Worm (Caenorhabditis elegans): ENCODE measurements around the gene egl-44.

egl-44 gene

DNA sequence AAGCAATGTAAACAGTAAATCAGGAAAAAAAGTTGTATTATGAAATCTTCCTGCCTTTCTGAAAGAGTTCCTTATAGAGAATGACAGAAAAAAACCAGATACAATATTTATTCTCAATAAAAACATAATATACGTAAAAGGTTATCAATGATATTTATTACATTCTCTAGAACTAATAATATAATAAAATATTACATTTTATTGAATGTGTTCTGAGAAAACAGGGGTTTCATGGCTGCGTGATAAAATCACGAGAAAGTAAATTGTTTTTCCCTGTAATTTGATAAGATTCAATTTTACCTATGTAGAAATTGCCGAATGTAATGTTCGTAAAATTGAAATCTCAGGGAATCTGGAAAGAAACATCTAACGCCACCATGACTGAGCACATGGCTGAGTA is 36.4 kb downstream of the egl-44 start:
- TF ChIP-seq fkh-10 (GFP tag; optimal IDR thresholded peaks at IDR 0.05) (no peak), aha-1 (tag) (peak; percentile 82)

ce11 chrII:5966637-5967036 is 38.0 kb downstream of the egl-44 start:
- TF ChIP-seq ceh-82 (tag; optimal IDR thresholded peaks at IDR 0.05) (no peak), mep-1 (tag; optimal IDR thresholded peaks at IDR 0.05) (peak; percentile 4), daf-8 (GFP tag; IDR thresholded peaks at IDR 0.05) (no peak), lsy-2 (tag; optimal IDR thresholded peaks at IDR 0.05) (peak in 1 of 2 experiments; percentile 44), unc-62 (GFP tag; optimal IDR thresholded peaks at IDR 0.05 in 1 of 2) (peak in 1 of 2 experiments; percentile 37), unc-62 (tag; optimal IDR thresholded peaks at IDR 0.05) (no peak), hlh-30 (tag; optimal IDR thresholded peaks at IDR 0.05; ENCODE audit: insufficient read depth) (peak; percentile 7), hmg-1.1 (GFP tag; IDR thresholded peaks at IDR 0.05) (peak; percentile 31; the same call in 1 of the 2 replicates), aha-1 (tag) (peak; percentile 9), spr-1 (tag; optimal IDR thresholded peaks at IDR 0.05) (no peak), fkh-10 (GFP tag; optimal IDR thresholded peaks at IDR 0.05) (peak; percentile 24), egl-43 (GFP tag; IDR thresholded peaks at IDR 0.05) (no peak), dpl-1 (GFP tag; optimal IDR thresholded peaks at IDR 0.05) (no peak)

DNA sequence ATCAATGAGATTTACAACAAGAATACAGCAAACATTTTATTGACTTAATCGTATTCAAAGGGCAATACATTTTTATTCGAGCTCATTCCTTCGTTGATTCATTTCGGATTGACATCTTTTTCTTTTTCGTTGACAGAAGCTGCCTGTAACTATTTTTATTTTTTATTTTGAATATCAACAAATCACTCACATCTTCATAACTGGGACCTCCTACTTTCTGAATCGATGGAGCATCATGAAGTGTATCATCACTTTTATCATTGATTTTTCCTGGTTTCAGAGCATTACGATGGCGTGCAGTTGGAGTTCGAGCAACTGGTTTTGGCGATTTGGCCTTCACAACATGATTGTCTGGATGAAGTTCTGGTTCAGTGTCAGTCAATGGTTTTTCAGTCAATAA is 39.4 kb downstream of the egl-44 start, which contains the start of gene B0034.1:
Gene B0034.1, plus strand, starts transcription at position 301 of the 400 bp plus-strand sequence.
- no peak for TF ChIP-seq tra-1 (GFP tag; IDR thresholded peaks at IDR 0.05)
- no peak for TF ChIP-seq hmg-1.1 (GFP tag; IDR thresholded peaks at IDR 0.05)
- no peak for TF ChIP-seq zip-11 (GFP tag; IDR thresholded peaks at IDR 0.05)
- no peak for TF ChIP-seq nhr-42 (GFP tag; IDR thresholded peaks at IDR 0.05)
- TF ChIP-seq unc-39 (tag; optimal IDR thresholded peaks at IDR 0.05): no peak
- no peak for TF ChIP-seq nhr-28 (tag; optimal IDR thresholded peaks at IDR 0.05)
- no peak for TF ChIP-seq arid-1 (GFP tag; conservative IDR thresholded peaks at IDR 0.05)
- TF ChIP-seq lir-3 (tag; optimal IDR thresholded peaks at IDR 0.05): no peak
- no peak for TF ChIP-seq fkh-10 (GFP tag; optimal IDR thresholded peaks at IDR 0.05)
- no peak for TF ChIP-seq sdz-12 (GFP tag; optimal IDR thresholded peaks at IDR 0.05)
- no peak for TF ChIP-seq daf-8 (GFP tag; IDR thresholded peaks at IDR 0.05)
- no peak for TF ChIP-seq unc-130 (GFP tag; optimal IDR thresholded peaks at IDR 0.05)
- TF ChIP-seq ces-1 (GFP tag; optimal IDR thresholded peaks at IDR 0.05): no peak
- TF ChIP-seq ceh-32 (tag; optimal IDR thresholded peaks at IDR 0.05; ENCODE audit: poor library complexity): no peak
- no peak for TF ChIP-seq dmd-8 (GFP tag; IDR thresholded peaks at IDR 0.05)
- TF ChIP-seq zag-1 (tag; optimal IDR thresholded peaks at IDR 0.05): no peak
- TF ChIP-seq mep-1 (tag; optimal IDR thresholded peaks at IDR 0.05): no peak
- TF ChIP-seq lin-29 (GFP tag; IDR thresholded peaks at IDR 0.05): no peak
- TF ChIP-seq unc-62 (GFP tag; optimal IDR thresholded peaks at IDR 0.05 in 1 of 2): no peak
- TF ChIP-seq unc-62 (tag; optimal IDR thresholded peaks at IDR 0.05): no peak
- TF ChIP-seq D1046.2 (GFP tag; IDR thresholded peaks at IDR 0.05): no peak

ce11 chrII:5969303-5969702 is 40.7 kb downstream of the egl-44 start, which contains the start of gene B0034.4:
Gene B0034.4, minus strand, starts transcription at chrII:5969531.
- TF ChIP-seq unc-62 (GFP tag; optimal IDR thresholded peaks at IDR 0.05 in 1 of 2) (peak in 1 of 2 experiments; percentile 96), unc-62 (tag; optimal IDR thresholded peaks at IDR 0.05) (no peak), vab-7 (GFP tag; IDR thresholded peaks at IDR 0.05) (no peak), dpl-1 (GFP tag; optimal IDR thresholded peaks at IDR 0.05) (no peak), daf-8 (GFP tag; IDR thresholded peaks at IDR 0.05) (no peak), ama-1 (optimal IDR thresholded peaks at IDR 0.05) (no peak), aha-1 (tag) (peak; percentile 59)

DNA sequence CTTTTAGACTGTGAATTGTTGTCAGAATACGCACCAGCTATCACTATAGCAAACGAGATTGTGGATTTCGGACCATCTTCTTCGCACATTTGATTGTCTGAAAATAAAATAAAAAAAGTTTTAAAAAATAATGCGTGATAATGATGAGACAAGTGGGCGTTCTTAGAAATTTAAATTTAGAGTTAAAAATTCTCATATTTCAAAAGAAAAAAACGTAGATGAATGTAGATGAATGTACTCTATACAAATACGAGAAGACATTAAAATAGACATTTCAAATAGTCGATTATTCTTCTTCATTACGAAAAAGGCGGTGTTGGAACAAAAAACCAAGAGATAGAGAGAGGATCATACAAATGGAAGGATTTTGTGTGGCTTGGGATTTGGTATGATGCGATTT is 46.3 kb downstream of the egl-44 start, which contains the start of gene B0034.5:
Gene B0034.5, minus strand, starts transcription at position 101 of the 400 bp plus-strand sequence.
- TF ChIP-seq nhr-28 (tag; optimal IDR thresholded peaks at IDR 0.05) (no peak), snpc-1.2 (GFP tag; IDR thresholded peaks at IDR 0.05) (no peak), set-16 (GFP tag; IDR thresholded peaks at IDR 0.05) (no peak), php-3 (GFP tag; IDR thresholded peaks at IDR 0.05) (no peak), nhr-48 (tag; optimal IDR thresholded peaks at IDR 0.05) (no peak), Y48G9A.11 (GFP tag; IDR thresholded peaks at IDR 0.05) (no peak), zfp-2 (tag; optimal IDR thresholded peaks at IDR 0.05) (no peak), hlh-11 (tag; optimal IDR thresholded peaks at IDR 0.05) (no peak)

All from whole organism, L4 larva.